Worm (Caenorhabditis elegans) whole organism, L2 larva: Measurements from ENCODE around the gene unc-17.
A peak's percentile ranks its signal among the peaks of the same experiment; 100 is the strongest.

Experiments
- C34F6.9 ChIP-seq: fragments of 150-350 bp; optimal IDR thresholded peaks from 2 replicates; lab custom pipeline; 2014; ENCODE audit warnings: missing biosample characterization, missing genetic modification characterization
- F13H6.1 ChIP-seq: sonication (generic microtip); optimal IDR thresholded peaks from 2 replicates; lab custom pipeline; 2016; ENCODE audit warnings: missing genetic modification characterization, missing compliant biosample characterization
- ZK546.5 ChIP-seq: sonication (generic microtip); optimal IDR thresholded peaks from 2 replicates; lab custom pipeline; 2017; ENCODE audit warnings: missing biosample characterization, missing genetic modification characterization
- alr-1 ChIP-seq: fragments of 150-350 bp; optimal IDR thresholded peaks from 2 replicates; lab custom pipeline; 2014; ENCODE audit warnings: missing biosample characterization, missing genetic modification characterization
- aly-2 ChIP-seq: fragments of 150-350 bp; optimal IDR thresholded peaks from 2 replicates; lab custom pipeline; 2014; ENCODE audit warnings: missing biosample characterization, missing genetic modification characterization
- ama-1 ChIP-seq: fragments of 150-350 bp; optimal IDR thresholded peaks from 2 replicates; lab custom pipeline; 2018; ENCODE audit warnings: inconsistent platforms
- blmp-1 ChIP-seq: sonication (generic microtip); optimal IDR thresholded peaks from 2 replicates; lab custom pipeline; 2017; ENCODE audit warnings: missing genetic modification characterization, mild to moderate bottlenecking, missing compliant biosample characterization, antibody characterized with exemption, moderate library complexity; ENCODE audit not compliant: insufficient read depth
- ceh-16 ChIP-seq: fragments of 150-350 bp; optimal IDR thresholded peaks from 2 replicates; lab custom pipeline; 2014; ENCODE audit warnings: missing biosample characterization, missing genetic modification characterization
- crh-2 ChIP-seq: sonication (generic microtip); optimal IDR thresholded peaks from 2 replicates; lab custom pipeline; 2017; ENCODE audit warnings: missing biosample characterization, missing genetic modification characterization
- egl-27 ChIP-seq: sonication (generic microtip); optimal IDR thresholded peaks from 3 replicates; lab custom pipeline; 2017; ENCODE audit warnings: missing biosample characterization, missing genetic modification reagents, missing genetic modification characterization
- elt-1 ChIP-seq: fragments of 150-350 bp; optimal IDR thresholded peaks from 2 replicates; lab custom pipeline; 2014; ENCODE audit warnings: missing biosample characterization, missing genetic modification characterization
- fos-1 ChIP-seq: fragments of 150-350 bp; optimal IDR thresholded peaks from 2 replicates; lab custom pipeline; 2014; ENCODE audit warnings: missing biosample characterization, missing genetic modification characterization
- gmeb-1 ChIP-seq: fragments of 150-350 bp; optimal IDR thresholded peaks from 2 replicates; lab custom pipeline; 2014; ENCODE audit warnings: missing biosample characterization, missing genetic modification characterization
- lin-11 ChIP-seq: fragments of 150-350 bp; sonication (generic microtip); optimal IDR thresholded peaks from 2 replicates; lab custom pipeline; 2014; ENCODE audit warnings: missing biosample characterization, missing genetic modification characterization, inconsistent platforms, mixed read lengths
- lin-13 ChIP-seq: fragments of 150-350 bp; optimal IDR thresholded peaks from 2 replicates; lab custom pipeline; 2014; ENCODE audit warnings: missing biosample characterization, missing genetic modification reagents, missing genetic modification characterization
- lin-39 ChIP-seq: fragments of 150-350 bp; optimal IDR thresholded peaks from 2 replicates; lab custom pipeline; 2014; ENCODE audit warnings: missing biosample characterization, missing genetic modification reagents, missing genetic modification characterization
- lsy-2 ChIP-seq, 2 experiments: fragments of 150-350 bp in 1 of 2; sonication (generic microtip) in 1 of 2; optimal IDR thresholded peaks; 2 replicates each; lab custom pipeline; 2014 to 2017; ENCODE audit warnings: missing biosample characterization in 2 of 2, missing genetic modification characterization in 2 of 2
- mbf-1 ChIP-seq: sonication (generic microtip); optimal IDR thresholded peaks from 2 replicates; lab custom pipeline; 2017; ENCODE audit warnings: missing biosample characterization, missing genetic modification characterization
- mdl-1 ChIP-seq, 2 experiments: fragments of 150-350 bp in 1 of 2; sonication (generic microtip) in 1 of 2; optimal IDR thresholded peaks; 2 replicates each; lab custom pipeline; 2017; ENCODE audit warnings: missing biosample characterization in 2 of 2, missing genetic modification characterization in 2 of 2
- nhr-10 ChIP-seq: sonication (generic microtip); optimal IDR thresholded peaks from 2 replicates; lab custom pipeline; 2017; ENCODE audit warnings: missing biosample characterization, missing genetic modification characterization
- nhr-129 ChIP-seq: fragments of 150-350 bp; optimal IDR thresholded peaks from 2 replicates; lab custom pipeline; 2014; ENCODE audit warnings: missing biosample characterization, missing genetic modification characterization
- nhr-21 ChIP-seq: fragments of 150-350 bp; optimal IDR thresholded peaks from 2 replicates; lab custom pipeline; 2014; ENCODE audit warnings: missing biosample characterization, missing genetic modification characterization
- nhr-23 ChIP-seq: fragments of 150-350 bp; optimal IDR thresholded peaks from 2 replicates; lab custom pipeline; 2014; ENCODE audit warnings: missing biosample characterization, missing genetic modification reagents, missing genetic modification characterization
- nhr-237 ChIP-seq: fragments of 150-350 bp; optimal IDR thresholded peaks from 2 replicates; lab custom pipeline; 2014; ENCODE audit warnings: missing biosample characterization, missing genetic modification characterization
- nhr-25 ChIP-seq: fragments of 150-350 bp; sonication (generic microtip); optimal IDR thresholded peaks from 3 replicates; lab custom pipeline; 2014; ENCODE audit warnings: missing biosample characterization, missing genetic modification characterization
- nhr-6 ChIP-seq: fragments of 150-350 bp; optimal IDR thresholded peaks from 2 replicates; lab custom pipeline; 2014; ENCODE audit warnings: missing biosample characterization, missing genetic modification characterization
- nhr-77 ChIP-seq: fragments of 150-350 bp; optimal IDR thresholded peaks from 2 replicates; lab custom pipeline; 2014; ENCODE audit warnings: missing biosample characterization, missing genetic modification characterization
- peb-1 ChIP-seq: fragments of 150-350 bp; optimal IDR thresholded peaks from 2 replicates; lab custom pipeline; 2014; ENCODE audit warnings: missing biosample characterization, missing genetic modification characterization
- skn-1 ChIP-seq: sonication (generic microtip); optimal IDR thresholded peaks from 2 replicates; lab custom pipeline; 2017; ENCODE audit warnings: missing biosample characterization, missing genetic modification characterization
- sma-9 ChIP-seq, 2 experiments: fragments of 150-350 bp in 1 of 2; sonication (generic microtip) in 1 of 2; optimal IDR thresholded peaks; 2 replicates each; lab custom pipeline; 2014 to 2016; ENCODE audit warnings: missing genetic modification characterization in 2 of 2, mild to moderate bottlenecking in 1 of 2, missing biosample characterization in 1 of 2, missing compliant biosample characterization in 1 of 2, missing genetic modification reagents in 1 of 2, moderate library complexity in 1 of 2
- unc-39 ChIP-seq: fragments of 150-350 bp; optimal IDR thresholded peaks from 2 replicates; lab custom pipeline; 2014; ENCODE audit warnings: missing biosample characterization, missing genetic modification characterization
- unc-62 ChIP-seq: fragments of 150-350 bp; optimal IDR thresholded peaks from 2 replicates; lab custom pipeline; 2014; ENCODE audit warnings: missing biosample characterization, missing genetic modification reagents, missing genetic modification characterization
- ztf-11 ChIP-seq: sonication (generic microtip); optimal IDR thresholded peaks from 2 replicates; lab custom pipeline; 2017; ENCODE audit warnings: missing biosample characterization, missing genetic modification characterization
- ztf-4 ChIP-seq: fragments of 150-350 bp; optimal IDR thresholded peaks from 2 replicates; lab custom pipeline; 2014; ENCODE audit warnings: missing biosample characterization, missing genetic modification characterization

unc-17 gene

ce11 chrIV:3646338-3647154 lies 22.0 kb upstream of the unc-17 start:
- TF ChIP-seq nhr-21 (tag; lab: Kevin White, UChicago) = no peak
- no peak for TF ChIP-seq skn-1 (tag; lab: Kevin White, UChicago)
- TF ChIP-seq ztf-4 (tag; lab: Kevin White, UChicago) = no peak
- TF ChIP-seq ztf-11 (tag; lab: Kevin White, UChicago) = no peak
- no peak for TF ChIP-seq crh-2 (tag; lab: Kevin White, UChicago)
- TF ChIP-seq gmeb-1 = no peak
- no peak for TF ChIP-seq nhr-6 (tag; lab: Kevin White, UChicago)
- no peak for TF ChIP-seq lin-39 (tag; lab: Kevin White, UChicago)
- TF ChIP-seq nhr-10 = no peak
- TF ChIP-seq nhr-129 (tag; lab: Kevin White, UChicago) = no peak
- no peak for TF ChIP-seq lin-11 (tag; lab: Kevin White, UChicago)
- no peak for TF ChIP-seq aly-2 (tag; lab: Kevin White, UChicago)
- no peak for TF ChIP-seq egl-27 (tag; lab: Kevin White, UChicago)
- no peak for TF ChIP-seq nhr-25 (tag; lab: Kevin White, UChicago)
- TF ChIP-seq nhr-77 (tag; lab: Kevin White, UChicago) = no peak
- TF ChIP-seq unc-62 (GFP tag; lab: Kevin White, UChicago) = no peak

- no peak for TF ChIP-seq peb-1
- TF ChIP-seq F13H6.1 (tag; lab: Kevin White, UChicago) = no peak
- TF ChIP-seq lin-13 (GFP tag; lab: Kevin White, UChicago) = no peak
Observed at ce11 chrIV:3645487-3645886, 21.0 kb upstream of the unc-17 start.

- no peak for TF ChIP-seq nhr-25 (tag; lab: Kevin White, UChicago)
- peak; percentile 21 for TF ChIP-seq nhr-6 (tag; lab: Kevin White, UChicago)
- no peak for TF ChIP-seq ZK546.5 (tag; lab: Kevin White, UChicago)
- peak; percentile 30 for TF ChIP-seq F13H6.1 (tag; lab: Kevin White, UChicago)
- TF ChIP-seq ztf-11 (tag; lab: Kevin White, UChicago) = no peak
- no peak for TF ChIP-seq skn-1 (tag; lab: Kevin White, UChicago)
- TF ChIP-seq lsy-2 (tag; optimal IDR thresholded peaks at IDR 0.05; lab: Kevin White, UChicago) = peak in 1 of 2 experiments; percentile 57
- TF ChIP-seq lin-13 (GFP tag; lab: Kevin White, UChicago) = peak; percentile 31
- no peak for TF ChIP-seq sma-9 (GFP tag; optimal IDR thresholded peaks at IDR 0.05; lab: Kevin White, UChicago)
- TF ChIP-seq sma-9 (tag; optimal IDR thresholded peaks at IDR 0.05; lab: Kevin White, UChicago) = no peak
- TF ChIP-seq fos-1 (tag; lab: Kevin White, UChicago) = no peak
- no peak for TF ChIP-seq elt-1
- TF ChIP-seq unc-39 (tag; lab: Kevin White, UChicago) = no peak
- peak; percentile 64 for TF ChIP-seq ama-1 (lab: Kevin White, UChicago)
- TF ChIP-seq alr-1 (tag; lab: Kevin White, UChicago) = no peak
- peak; percentile 55 for TF ChIP-seq nhr-129 (tag; lab: Kevin White, UChicago)
- TF ChIP-seq nhr-23 (tag; lab: Kevin White, UChicago) = no peak
- peak; percentile 100 for TF ChIP-seq ztf-4 (tag; lab: Kevin White, UChicago)
Observed at ce11 chrIV:3644863-3645378, 20.4 kb upstream of the unc-17 start.

- TF ChIP-seq fos-1 (tag; lab: Kevin White, UChicago) (no peak), ZK546.5 (tag; lab: Kevin White, UChicago) (no peak), nhr-10 (no peak), lin-11 (tag; lab: Kevin White, UChicago) (no peak), sma-9 (GFP tag; optimal IDR thresholded peaks at IDR 0.05; lab: Kevin White, UChicago) (no peak), sma-9 (tag; optimal IDR thresholded peaks at IDR 0.05; lab: Kevin White, UChicago) (no peak), nhr-21 (tag; lab: Kevin White, UChicago) (no peak), C34F6.9 (tag; lab: Kevin White, UChicago) (no peak)
Observed at ce11 chrIV:3642189-3642588, 17.7 kb upstream of the unc-17 start, which contains the start of gene CC8.3. Gene CC8.3 (minus strand): TSS chrIV:3642289.

ce11 chrIV:3638250-3638926 lies 13.9 kb upstream of the unc-17 start:
- TF ChIP-seq mdl-1 (tag; optimal IDR thresholded peaks at IDR 0.05; lab: Kevin White, UChicago) (no peak), nhr-237 (tag; lab: Kevin White, UChicago) (no peak), ZK546.5 (tag; lab: Kevin White, UChicago) (no peak), mbf-1 (tag; lab: Kevin White, UChicago) (no peak), nhr-21 (tag; lab: Kevin White, UChicago) (no peak), C34F6.9 (tag; lab: Kevin White, UChicago) (no peak), nhr-25 (tag; lab: Kevin White, UChicago) (no peak), nhr-77 (tag; lab: Kevin White, UChicago) (no peak), unc-62 (GFP tag; lab: Kevin White, UChicago) (no peak), blmp-1 (no peak), ceh-16 (tag; lab: Kevin White, UChicago) (no peak), gmeb-1 (no peak), sma-9 (GFP tag; optimal IDR thresholded peaks at IDR 0.05; lab: Kevin White, UChicago) (no peak), sma-9 (tag; optimal IDR thresholded peaks at IDR 0.05; lab: Kevin White, UChicago) (no peak)
